Worm (Caenorhabditis elegans) whole organism, L4 larva: ENCODE results near the gene math-7.

Experiments
- F26F4.8 ChIP-seq: fragments of 200-800 bp; sonication (Bioruptor generic); conservative IDR thresholded peaks from 2 replicates; pipeline ENCODE4 v1.3.6; 2022; ENCODE audit warnings: missing genetic modification characterization, missing compliant biosample characterization
- ceh-44 ChIP-seq: fragments of 200-800 bp; sonication (Bioruptor generic); IDR thresholded peaks from 2 replicates; pipeline ENCODE4 v1.3.6; 2022; ENCODE audit warnings: missing genetic modification reagents, missing genetic modification characterization, missing compliant biosample characterization
- ceh-62 ChIP-seq: sonication (generic microtip); optimal IDR thresholded peaks from 2 replicates; lab custom pipeline; 2017; ENCODE audit warnings: missing biosample characterization, missing genetic modification characterization
- egl-27 ChIP-seq: sonication (generic microtip); optimal IDR thresholded peaks from 3 replicates; lab custom pipeline; 2017; ENCODE audit warnings: missing biosample characterization, missing genetic modification reagents, missing genetic modification characterization
- fkh-10 ChIP-seq: fragments of 150-350 bp; optimal IDR thresholded peaks from 2 replicates; lab custom pipeline; 2014; ENCODE audit warnings: missing biosample characterization, missing genetic modification reagents, missing genetic modification characterization
- lsy-2 ChIP-seq, 2 experiments: fragments of 150-350 bp in 1 of 2; sonication (generic microtip) in 1 of 2; optimal IDR thresholded peaks; 2 replicates each; lab custom pipeline; 2014 to 2017; ENCODE audit warnings: missing biosample characterization in 2 of 2, missing genetic modification characterization in 2 of 2
- nhr-10 ChIP-seq: fragments of 150-350 bp; optimal IDR thresholded peaks from 2 replicates; lab custom pipeline; 2014; ENCODE audit warnings: missing biosample characterization, missing genetic modification characterization
- nhr-77 ChIP-seq: fragments of 150-350 bp; optimal IDR thresholded peaks from 2 replicates; lab custom pipeline; 2014; ENCODE audit warnings: missing biosample characterization, missing genetic modification characterization
- saeg-2 ChIP-seq: fragments of 200-800 bp; sonication (Bioruptor generic); IDR thresholded peaks from 2 replicates; pipeline ENCODE4 v1.3.6; 2022; ENCODE audit warnings: missing genetic modification reagents, missing genetic modification characterization, missing compliant biosample characterization
- unc-39 ChIP-seq: sonication (generic microtip); optimal IDR thresholded peaks from 2 replicates; lab custom pipeline; 2017; ENCODE audit warnings: missing biosample characterization, missing genetic modification characterization

DNA sequence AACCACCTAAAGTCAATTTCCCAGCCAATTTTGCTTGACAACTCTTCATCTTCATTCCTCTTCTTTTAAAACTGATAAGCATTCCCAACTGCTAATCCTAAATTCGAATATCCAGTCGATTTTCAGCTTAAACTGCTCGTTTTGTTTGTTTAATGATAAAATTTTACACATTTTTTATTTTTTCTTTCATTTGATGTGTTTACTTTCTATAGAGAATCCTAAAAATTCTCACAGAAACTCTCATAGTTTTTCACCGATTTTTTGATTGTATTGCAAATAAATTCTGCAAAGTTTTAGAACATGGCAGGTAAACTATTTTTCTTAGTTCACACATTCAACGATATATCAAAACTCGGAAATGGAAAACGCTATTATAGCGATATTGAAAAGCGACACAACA is 9.5 kb upstream of the math-7 start, which contains the start of gene math-25:
- TF ChIP-seq unc-39 (tag; lab: Kevin White, UChicago) = no peak
- no peak for TF ChIP-seq egl-27 (tag; lab: Kevin White, UChicago)
- no peak for TF ChIP-seq nhr-77 (tag; lab: Kevin White, UChicago)
- TF ChIP-seq ceh-62 = no peak
- TF ChIP-seq F26F4.8 (GFP tag; lab: Robert Waterston, UW) = no peak
- no peak for TF ChIP-seq nhr-10 (tag; lab: Kevin White, UChicago)
- no peak for TF ChIP-seq saeg-2
- TF ChIP-seq lsy-2 (tag; optimal IDR thresholded peaks at IDR 0.05; lab: Kevin White, UChicago) = no peak
- no peak for TF ChIP-seq fkh-10 (GFP tag; lab: Kevin White, UChicago)
- no peak for TF ChIP-seq ceh-44
